Worm (Caenorhabditis elegans) whole organism, L3 larva: ENCODE measurements around the gene ilkp-1.

Experiments
- ama-1 ChIP-seq: fragments of 150-350 bp; optimal IDR thresholded peaks from 2 replicates; lab custom pipeline; 2018
- ceh-16 ChIP-seq: sonication (generic microtip); optimal IDR thresholded peaks from 2 replicates; lab custom pipeline; 2017; ENCODE audit warnings: missing biosample characterization, missing genetic modification characterization
- ceh-28 ChIP-seq: fragments of 150-350 bp; optimal IDR thresholded peaks from 2 replicates; lab custom pipeline; 2014; ENCODE audit warnings: missing biosample characterization, missing genetic modification reagents, missing genetic modification characterization
- egl-5 ChIP-seq: fragments of 150-350 bp; optimal IDR thresholded peaks from 2 replicates; lab custom pipeline; 2017; ENCODE audit warnings: missing biosample characterization, missing genetic modification reagents, missing genetic modification characterization, inconsistent platforms
- hmg-11 ChIP-seq: sonication (generic microtip); optimal IDR thresholded peaks from 2 replicates; lab custom pipeline; 2016; ENCODE audit warnings: missing genetic modification characterization, missing compliant biosample characterization
- lin-39 ChIP-seq: fragments of 150-350 bp; optimal IDR thresholded peaks from 2 replicates; lab custom pipeline; 2018; ENCODE audit warnings: missing biosample characterization, missing genetic modification reagents, missing genetic modification characterization
- nhr-28 ChIP-seq: fragments of 150-350 bp; optimal IDR thresholded peaks from 2 replicates; lab custom pipeline; 2014; ENCODE audit warnings: missing biosample characterization, missing genetic modification characterization
- pha-4 ChIP-seq: fragments of 150-350 bp; optimal IDR thresholded peaks from 2 replicates; lab custom pipeline; 2014; ENCODE audit warnings: missing biosample characterization, missing genetic modification reagents, missing genetic modification characterization
- unc-39 ChIP-seq: sonication (generic microtip); optimal IDR thresholded peaks from 4 replicates; lab custom pipeline; 2017; ENCODE audit warnings: missing biosample characterization, missing genetic modification characterization
- zag-1 ChIP-seq: fragments of 150-350 bp; optimal IDR thresholded peaks from 2 replicates; lab custom pipeline; 2014; ENCODE audit warnings: missing biosample characterization, missing genetic modification characterization
- ztf-11 ChIP-seq: fragments of 150-350 bp; optimal IDR thresholded peaks from 2 replicates; lab custom pipeline; 2014; ENCODE audit warnings: missing biosample characterization, missing genetic modification characterization

DNA sequence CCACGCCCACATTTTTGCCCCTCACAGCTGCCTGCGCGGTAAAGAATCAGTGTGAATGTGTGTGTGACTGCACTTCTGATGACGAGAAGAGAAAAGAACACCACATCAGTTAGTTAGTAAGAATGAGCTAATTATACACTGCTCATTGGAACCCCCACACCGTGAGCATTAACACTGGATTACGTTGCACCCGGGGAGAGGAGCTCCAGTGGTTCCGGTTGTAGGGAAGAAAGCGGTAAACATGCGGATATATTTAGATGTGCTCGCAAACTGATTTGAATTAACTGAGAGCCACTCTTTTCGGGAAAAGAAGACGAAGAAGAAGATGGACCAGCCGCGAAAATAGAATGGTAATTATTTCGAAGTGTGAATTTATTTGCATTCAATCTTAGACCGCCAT is 36.7 kb downstream of the ilkp-1 start:
- TF ChIP-seq ceh-28 (no peak), hmg-11 (tag; lab: Kevin White, UChicago) (no peak), nhr-28 (tag; lab: Kevin White, UChicago) (no peak), unc-39 (tag; lab: Kevin White, UChicago) (no peak), pha-4 (no peak), ama-1 (no peak), ztf-11 (tag; lab: Kevin White, UChicago) (no peak), ceh-16 (tag; lab: Kevin White, UChicago) (no peak), egl-5 (tag; lab: Kevin White, UChicago) (no peak), lin-39 (tag; lab: Kevin White, UChicago) (no peak), zag-1 (tag; lab: Kevin White, UChicago) (no peak)
